Worm (Caenorhabditis elegans): ENCODE data around the gene EGAP1.1.

- TF ChIP-seq nhr-6 (tag; optimal IDR thresholded peaks at IDR 0.05) (no peak), skn-1 (tag; optimal IDR thresholded peaks at IDR 0.05) (no peak), egl-27 (tag; optimal IDR thresholded peaks at IDR 0.05) (no peak)
Measured at ce11 chrIII:5948162-5948933, 11.3 kb upstream of the EGAP1.1 start, which contains the start of the genes F25B5.6 and F25B5.3.
